Fruit fly (Drosophila melanogaster) whole organism, embryonic: ENCODE results near the gene eIF2Bepsilon.
A peak's percentile ranks its signal among the peaks of the same experiment; 100 is the strongest.

Experiments
- Abd-B ChIP-seq: fragments of 200-800 bp; sonication (Bioruptor generic); optimal IDR thresholded peaks from 2 replicates; lab custom pipeline; 2018; ENCODE audit warnings: missing biosample characterization, mild to moderate bottlenecking, missing genetic modification characterization, moderate library complexity
- Adf1 ChIP-seq: fragments of 200-800 bp; sonication (Bioruptor generic); IDR thresholded peaks from 2 replicates; pipeline ENCODE4 v1.3.6; 2022; ENCODE audit warnings: missing biosample characterization, missing genetic modification characterization
- Asciz ChIP-seq: fragments of 200-800 bp; sonication (Bioruptor generic); optimal IDR thresholded peaks from 2 replicates; lab custom pipeline; 2017; ENCODE audit warnings: missing biosample characterization, mild to moderate bottlenecking, missing genetic modification characterization, missing genetic modification reagents
- Bdp1 ChIP-seq: fragments of 200-800 bp; sonication (Bioruptor generic); optimal IDR thresholded peaks from 3 replicates; lab custom pipeline; 2016; ENCODE audit warnings: missing biosample characterization, missing genetic modification characterization
- CG10366 ChIP-seq: fragments of 200-800 bp; sonication (Bioruptor generic); IDR thresholded peaks from 2 replicates; pipeline ENCODE4 v1.3.6; 2022; ENCODE audit warnings: missing biosample characterization, missing genetic modification characterization
- CG12071 ChIP-seq: fragments of 200-800 bp; sonication (Bioruptor generic); optimal IDR thresholded peaks from 3 replicates; lab custom pipeline; 2018; ENCODE audit warnings: missing biosample characterization, mild to moderate bottlenecking, missing genetic modification characterization
- CG1233 ChIP-seq: fragments of 200-800 bp; sonication (Bioruptor generic); optimal IDR thresholded peaks from 4 replicates; lab custom pipeline; 2018; ENCODE audit warnings: missing biosample characterization, mild to moderate bottlenecking, missing genetic modification characterization
- CG12942 ChIP-seq: fragments of 200-800 bp; sonication (Bioruptor generic); optimal IDR thresholded peaks from 3 replicates; lab custom pipeline; 2016; ENCODE audit warnings: missing biosample characterization, missing genetic modification characterization
- CG13296 ChIP-seq: fragments of 200-800 bp; sonication (Bioruptor generic); optimal IDR thresholded peaks from 3 replicates; lab custom pipeline; 2018; ENCODE audit warnings: missing biosample characterization, mild to moderate bottlenecking, missing genetic modification characterization
- CG14441 ChIP-seq: fragments of 200-800 bp; sonication (Bioruptor generic); IDR thresholded peaks from 2 replicates; pipeline ENCODE4 v1.3.6; 2022; ENCODE audit warnings: missing biosample characterization, missing genetic modification characterization
- CG17385 ChIP-seq: fragments of 200-800 bp; sonication (Bioruptor generic); optimal IDR thresholded peaks from 3 replicates; lab custom pipeline; 2018; ENCODE audit warnings: missing biosample characterization, mild to moderate bottlenecking, missing genetic modification characterization
- CG17829 ChIP-seq: fragments of 200-800 bp; optimal IDR thresholded peaks from 2 replicates; lab custom pipeline; 2019; ENCODE audit warnings: missing biosample characterization, mild to moderate bottlenecking, missing genetic modification characterization, moderate library complexity
- CG18262 ChIP-seq: fragments of 200-800 bp; optimal IDR thresholded peaks from 3 replicates; lab custom pipeline; 2019; ENCODE audit warnings: missing biosample characterization, mild to moderate bottlenecking, missing genetic modification characterization, moderate library complexity
- CG1832 ChIP-seq: fragments of 200-800 bp; sonication (Bioruptor generic); optimal IDR thresholded peaks from 2 replicates; lab custom pipeline; 2017; ENCODE audit warnings: missing biosample characterization, mild to moderate bottlenecking, missing genetic modification characterization, inconsistent platforms
- CG18619 ChIP-seq: fragments of 200-800 bp; sonication (Bioruptor generic); optimal IDR thresholded peaks from 3 replicates; lab custom pipeline; 2017; ENCODE audit warnings: missing biosample characterization, mild to moderate bottlenecking, missing genetic modification characterization
- CG6683 ChIP-seq: fragments of 200-800 bp; sonication (Bioruptor generic); optimal IDR thresholded peaks from 2 replicates; lab custom pipeline; 2017; ENCODE audit warnings: missing biosample characterization, mild to moderate bottlenecking, missing genetic modification characterization, missing genetic modification reagents
- CG7839 ChIP-seq: fragments of 200-800 bp; sonication (Bioruptor generic); optimal IDR thresholded peaks from 3 replicates; lab custom pipeline; 2018; ENCODE audit warnings: missing biosample characterization, mild to moderate bottlenecking, missing genetic modification characterization, moderate library complexity
- CG9609 ChIP-seq: fragments of 200-800 bp; sonication (Bioruptor generic); optimal IDR thresholded peaks from 3 replicates; lab custom pipeline; 2016; ENCODE audit warnings: missing biosample characterization, missing genetic modification characterization
- CG9817 ChIP-seq: fragments of 200-800 bp; sonication (Bioruptor generic); optimal IDR thresholded peaks from 2 replicates; lab custom pipeline; 2018; ENCODE audit warnings: missing biosample characterization, mild to moderate bottlenecking, missing genetic modification characterization, moderate library complexity
- D19A ChIP-seq: fragments of 200-800 bp; optimal IDR thresholded peaks from 3 replicates; lab custom pipeline; 2019; ENCODE audit warnings: missing biosample characterization, mild to moderate bottlenecking, missing genetic modification characterization, moderate library complexity
- D19B ChIP-seq: fragments of 200-800 bp; sonication (Bioruptor generic); optimal IDR thresholded peaks from 2 replicates; lab custom pipeline; 2017; ENCODE audit warnings: missing biosample characterization, mild to moderate bottlenecking, missing genetic modification characterization
- Drgx ChIP-seq: fragments of 200-800 bp; sonication (Bioruptor generic); IDR thresholded peaks from 2 replicates; pipeline ENCODE4 v1.3.6; 2022; ENCODE audit warnings: missing biosample characterization, missing genetic modification characterization
- H15 ChIP-seq: fragments of 200-800 bp; sonication (Bioruptor generic); IDR thresholded peaks from 3 replicates; pipeline ENCODE4 v1.3.6; 2022; ENCODE audit warnings: missing biosample characterization, missing genetic modification characterization
- HLHmδ ChIP-seq: fragments of 200-800 bp; sonication (Bioruptor generic); optimal IDR thresholded peaks from 2 replicates; lab custom pipeline; 2018; ENCODE audit warnings: missing biosample characterization, mild to moderate bottlenecking, missing genetic modification characterization, moderate library complexity
- Kr ChIP-seq: fragments of 200-800 bp; sonication (Bioruptor generic); optimal IDR thresholded peaks from 2 replicates; lab custom pipeline; 2017; ENCODE audit warnings: missing biosample characterization, mild to moderate bottlenecking, missing genetic modification characterization
- Mad ChIP-seq: fragments of 200-800 bp; sonication (Bioruptor generic); optimal IDR thresholded peaks from 2 replicates; lab custom pipeline; 2016; ENCODE audit warnings: missing biosample characterization, missing genetic modification characterization
- Max ChIP-seq: fragments of 200-800 bp; sonication (Bioruptor generic); optimal IDR thresholded peaks from 2 replicates; lab custom pipeline; 2016; ENCODE audit warnings: missing biosample characterization, mild to moderate bottlenecking, missing genetic modification characterization
- Myb ChIP-seq: fragments of 200-800 bp; sonication (Bioruptor generic); optimal IDR thresholded peaks from 2 replicates; lab custom pipeline; 2016; ENCODE audit warnings: missing biosample characterization, missing genetic modification characterization
- Pdp1 ChIP-seq, 2 experiments: fragments of 200-800 bp; sonication (Bioruptor generic); optimal IDR thresholded peaks; 3 replicates each; lab custom pipeline; 2016; ENCODE audit warnings: missing biosample characterization in 2 of 2, missing genetic modification characterization in 2 of 2, mild to moderate bottlenecking in 1 of 2, moderate library complexity in 1 of 2
- Sox102F ChIP-seq: fragments of 200-800 bp; sonication (Bioruptor generic); optimal IDR thresholded peaks from 2 replicates; lab custom pipeline; 2018; ENCODE audit warnings: missing biosample characterization, mild to moderate bottlenecking, missing genetic modification characterization, moderate library complexity
- Tbp ChIP-seq: fragments of >200 bp; optimal IDR thresholded peaks from 2 replicates; lab custom pipeline; 2018; ENCODE audit warnings: missing biosample characterization, missing genetic modification characterization
- YL-1 ChIP-seq: fragments of 200-800 bp; sonication (Bioruptor generic); optimal IDR thresholded peaks from 3 replicates; lab custom pipeline; 2017; ENCODE audit warnings: missing biosample characterization, mild to moderate bottlenecking, missing genetic modification characterization
- corto ChIP-seq: fragments of 200-800 bp; sonication (Bioruptor generic); optimal IDR thresholded peaks from 2 replicates; lab custom pipeline; 2016; ENCODE audit warnings: missing biosample characterization, mild to moderate bottlenecking, missing genetic modification characterization, moderate library complexity
- dan ChIP-seq: fragments of 200-800 bp; sonication (Bioruptor generic); IDR thresholded peaks from 2 replicates; pipeline ENCODE4 v1.3.6; 2022; ENCODE audit warnings: missing biosample characterization, missing genetic modification characterization
- gem ChIP-seq: fragments of 200-800 bp; sonication (Bioruptor generic); optimal IDR thresholded peaks from 2 replicates; lab custom pipeline; 2019; ENCODE audit warnings: missing biosample characterization, mild to moderate bottlenecking, missing genetic modification characterization, moderate library complexity
- grn ChIP-seq: fragments of 200-800 bp; sonication (Bioruptor generic); optimal IDR thresholded peaks from 3 replicates; lab custom pipeline; 2017; ENCODE audit warnings: missing biosample characterization, missing genetic modification characterization
- gt ChIP-seq: fragments of 200-800 bp; sonication (Bioruptor generic); IDR thresholded peaks from 2 replicates; pipeline ENCODE4 v1.3.6; 2022; ENCODE audit warnings: missing biosample characterization, missing genetic modification characterization
- inv ChIP-seq: fragments of 200-800 bp; sonication (Bioruptor generic); IDR thresholded peaks from 2 replicates; pipeline ENCODE4 v1.3.6; 2022; ENCODE audit warnings: missing biosample characterization, missing genetic modification characterization; ENCODE audit not compliant: partially characterized antibody
- mam ChIP-seq: fragments of 200-800 bp; sonication (Bioruptor generic); optimal IDR thresholded peaks from 3 replicates; lab custom pipeline; 2016; ENCODE audit warnings: missing biosample characterization, missing genetic modification characterization
- mirr ChIP-seq: fragments of 200-800 bp; sonication (Bioruptor generic); optimal IDR thresholded peaks from 3 replicates; lab custom pipeline; 2018; ENCODE audit warnings: missing biosample characterization, mild to moderate bottlenecking, missing genetic modification characterization
- p53 ChIP-seq: fragments of 200-800 bp; sonication (Bioruptor generic); optimal IDR thresholded peaks from 2 replicates; lab custom pipeline; 2016; ENCODE audit warnings: missing biosample characterization, missing genetic modification characterization
- pita ChIP-seq: fragments of 200-800 bp; sonication (Bioruptor generic); optimal IDR thresholded peaks from 2 replicates; lab custom pipeline; 2017; ENCODE audit warnings: missing biosample characterization, mild to moderate bottlenecking, missing genetic modification characterization
- pzg ChIP-seq: fragments of 200-800 bp; sonication (Bioruptor generic); optimal IDR thresholded peaks from 3 replicates; lab custom pipeline; 2018; ENCODE audit warnings: missing biosample characterization, mild to moderate bottlenecking, missing genetic modification characterization, moderate library complexity
- slou ChIP-seq: fragments of 200-800 bp; sonication (Bioruptor generic); optimal IDR thresholded peaks from 3 replicates; lab custom pipeline; 2016; ENCODE audit warnings: missing biosample characterization, missing genetic modification characterization
- trem ChIP-seq: fragments of 200-800 bp; optimal IDR thresholded peaks from 3 replicates; lab custom pipeline; 2019; ENCODE audit warnings: missing biosample characterization, mild to moderate bottlenecking, missing genetic modification characterization, moderate library complexity
- ttk ChIP-seq: fragments of 200-800 bp; sonication (Bioruptor generic); IDR thresholded peaks from 2 replicates; pipeline ENCODE4 v2.1.2; 2022; ENCODE audit warnings: missing biosample characterization, missing genetic modification characterization
- unc-4 ChIP-seq: fragments of 200-800 bp; sonication (Bioruptor generic); IDR thresholded peaks from 2 replicates; pipeline ENCODE4 v1.3.6; 2022; ENCODE audit warnings: missing biosample characterization, missing genetic modification characterization; ENCODE audit not compliant: partially characterized antibody
- yki ChIP-seq: fragments of >200 bp; optimal IDR thresholded peaks from 3 replicates; lab custom pipeline; 2018
- zen ChIP-seq: fragments of 200-800 bp; sonication (Bioruptor generic); optimal IDR thresholded peaks from 3 replicates; lab custom pipeline; 2018; ENCODE audit warnings: missing biosample characterization, mild to moderate bottlenecking, missing genetic modification characterization, moderate library complexity
- zfh1 ChIP-seq: fragments of 200-800 bp; sonication (Bioruptor generic); IDR thresholded peaks from 3 replicates; pipeline ENCODE4 v1.3.6; 2022; ENCODE audit warnings: missing biosample characterization, missing genetic modification characterization

The eIF2Bepsilon gene

DNA sequence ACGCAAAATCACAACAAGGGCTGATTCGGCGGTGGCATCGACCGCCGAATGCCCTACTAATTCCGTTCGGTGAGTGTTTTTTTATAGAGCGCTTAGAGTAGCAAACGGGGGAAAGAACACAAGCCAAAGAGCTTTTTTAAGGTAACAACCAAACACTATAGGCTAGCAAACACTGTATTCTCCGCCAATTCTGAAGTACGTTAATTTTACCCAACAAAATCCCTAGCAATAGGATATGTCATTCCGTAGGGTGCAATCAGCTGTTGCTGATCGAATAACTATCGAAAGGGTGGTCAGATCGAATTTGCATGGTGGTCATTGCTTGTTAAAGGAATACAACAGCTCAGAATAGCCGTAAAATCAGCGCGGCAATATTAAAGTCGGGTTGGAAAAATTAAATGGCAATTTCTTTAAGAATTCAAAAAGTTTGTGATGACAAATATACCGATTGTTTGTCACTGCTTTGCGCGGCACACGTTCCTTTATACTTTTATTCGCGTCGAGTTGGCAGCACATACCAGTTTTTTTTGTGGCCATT is 14.9 kb downstream of the eIF2Bepsilon start, which contains the start of gene mip130 (continued):
- no peak for TF ChIP-seq Kr (GFP tag; lab: Kevin White, UChicago)
- TF ChIP-seq Drgx = peak; percentile 48; the same call in 1 of the 2 replicates
- TF ChIP-seq CG1832 (GFP tag; lab: Kevin White, UChicago) = no peak
- TF ChIP-seq pita (GFP tag; lab: Kevin White, UChicago) = no peak
- TF ChIP-seq D19B = peak; percentile 57
- no peak for TF ChIP-seq CG9609
- TF ChIP-seq trem = peak; percentile 98
- TF ChIP-seq CG1233 (GFP tag; lab: Kevin White, UChicago) = peak; percentile 3
- peak; percentile 45 for TF ChIP-seq CG17829 (tag; lab: Kevin White, UChicago)
- TF ChIP-seq inv = peak; percentile 65; the same call in 1 of the 2 replicates
- no peak for TF ChIP-seq gt (GFP tag; lab: Robert Waterston, UW)
- no peak for TF ChIP-seq Adf1 (GFP tag; lab: Robert Waterston, UW)
- TF ChIP-seq Abd-B (GFP tag; lab: Kevin White, UChicago) = peak; percentile 21
- no peak for TF ChIP-seq Tbp (GFP tag; lab: Kevin White, UChicago)
- TF ChIP-seq CG18262 (tag; lab: Kevin White, UChicago) = peak; percentile 55
- no peak for TF ChIP-seq dan (GFP tag; lab: Robert Waterston, UW)
- TF ChIP-seq YL-1 (GFP tag; lab: Kevin White, UChicago) = no peak
- no peak for TF ChIP-seq yki (lab: Kevin White, UChicago)
- no peak for TF ChIP-seq CG12942 (GFP tag; lab: Kevin White, UChicago)
- TF ChIP-seq CG7839 (tag; lab: Kevin White, UChicago) = peak; percentile 66
- TF ChIP-seq zfh1 (GFP tag; lab: Robert Waterston, UW) = 0 out of 3 replicates have a peak, but pooled peaks have one; percentile 37
- no peak; the same call in 1 of the 2 replicates for TF ChIP-seq CG10366
- TF ChIP-seq CG17385 (GFP tag; lab: Kevin White, UChicago) = peak; percentile 50
- TF ChIP-seq Pdp1 (GFP tag; optimal IDR thresholded peaks at IDR 0.05; lab: Kevin White, UChicago) = peak; percentile 21 to 40
- TF ChIP-seq CG14441 (GFP tag; lab: Robert Waterston, UW) = peak; percentile 49; the same call in 1 of the 2 replicates
- TF ChIP-seq mirr = peak; percentile 36
- no peak for TF ChIP-seq CG6683 (GFP tag; lab: Kevin White, UChicago)
- peak; percentile 46 for TF ChIP-seq Max (GFP tag; lab: Kevin White, UChicago)
- peak; percentile 56 for TF ChIP-seq Myb (GFP tag; lab: Kevin White, UChicago)
- TF ChIP-seq slou = no peak
- no peak for TF ChIP-seq Sox102F
- TF ChIP-seq ttk = no peak
- TF ChIP-seq HLHmδ (GFP tag; lab: Kevin White, UChicago) = no peak
- TF ChIP-seq CG9817 = peak; percentile 45
- no peak for TF ChIP-seq CG13296 (GFP tag; lab: Kevin White, UChicago)
- TF ChIP-seq zen (tag; lab: Kevin White, UChicago) = no peak
- no peak for TF ChIP-seq Asciz (GFP tag; lab: Kevin White, UChicago)
- peak; percentile 91 for TF ChIP-seq D19A (tag; lab: Kevin White, UChicago)
- TF ChIP-seq CG12071 = peak; percentile 6
- no peak for TF ChIP-seq Mad
- no peak for TF ChIP-seq gem (tag; lab: Kevin White, UChicago)
- TF ChIP-seq H15 = 0 out of 3 replicates have a peak, but pooled peaks have one; percentile 33
- TF ChIP-seq unc-4 (GFP tag; lab: Robert Waterston, UW) = peak; percentile 74
- TF ChIP-seq mam (GFP tag; lab: Kevin White, UChicago) = peak; percentile 50
- no peak for TF ChIP-seq Bdp1 (GFP tag; lab: Kevin White, UChicago)
- peak; percentile 51 for TF ChIP-seq pzg
- TF ChIP-seq CG18619 (GFP tag; lab: Kevin White, UChicago) = peak; percentile 53
- TF ChIP-seq corto (GFP tag; lab: Kevin White, UChicago) = no peak
- no peak for TF ChIP-seq grn (GFP tag; lab: Kevin White, UChicago)
- no peak for TF ChIP-seq p53 (GFP tag; lab: Kevin White, UChicago)
